Fruit fly (Drosophila melanogaster) whole organism, prepupa: ENCODE data around the gene CG2663.

Source experiments
- Blimp-1 ChIP-seq: fragments of 200-800 bp; sonication (Bioruptor generic); optimal IDR thresholded peaks from 3 replicates; lab custom pipeline; 2017; ENCODE audit warnings: missing biosample characterization, missing genetic modification characterization, mild to moderate bottlenecking, moderate library complexity, missing genetic modification reagents
- CG10631 ChIP-seq: fragments of 200-800 bp; sonication (Bioruptor generic); optimal IDR thresholded peaks from 2 replicates; lab custom pipeline; 2016; ENCODE audit warnings: missing biosample characterization, missing genetic modification characterization
- CG10669 ChIP-seq: fragments of 200-800 bp; sonication (Bioruptor generic); optimal IDR thresholded peaks from 3 replicates; lab custom pipeline; 2018; ENCODE audit warnings: missing biosample characterization, mild to moderate bottlenecking, missing genetic modification characterization, moderate library complexity
- CG11294 ChIP-seq: fragments of 200-800 bp; sonication (Bioruptor generic); IDR thresholded peaks from 2 replicates; pipeline ENCODE4 v1.3.6; 2022; ENCODE audit warnings: missing biosample characterization, missing genetic modification characterization
- CG11762 ChIP-seq: fragments of 200-800 bp; sonication (Bioruptor generic); optimal IDR thresholded peaks from 3 replicates; lab custom pipeline; 2016; ENCODE audit warnings: missing biosample characterization, missing genetic modification characterization; ENCODE audit not compliant: insufficient read depth
- CG11902 ChIP-seq: fragments of 200-800 bp; sonication (Bioruptor generic); optimal IDR thresholded peaks from 3 replicates; lab custom pipeline; 2016; ENCODE audit warnings: missing biosample characterization, missing genetic modification characterization
- CG15336 ChIP-seq: fragments of 200-800 bp; sonication (Bioruptor generic); IDR thresholded peaks from 2 replicates; pipeline ENCODE4 v1.3.6; 2022; ENCODE audit warnings: missing biosample characterization, missing genetic modification characterization
- CG1621 ChIP-seq: fragments of 200-800 bp; sonication (Bioruptor generic); optimal IDR thresholded peaks from 3 replicates; lab custom pipeline; 2018; ENCODE audit warnings: missing biosample characterization, mild to moderate bottlenecking, missing genetic modification characterization
- CG16779 ChIP-seq: fragments of 200-800 bp; sonication (Bioruptor generic); optimal IDR thresholded peaks from 3 replicates; lab custom pipeline; 2017; ENCODE audit warnings: missing biosample characterization, mild to moderate bottlenecking, missing genetic modification characterization
- CG3032 ChIP-seq: fragments of 200-800 bp; optimal IDR thresholded peaks from 2 replicates; lab custom pipeline; 2019; ENCODE audit warnings: missing biosample characterization, mild to moderate bottlenecking, missing genetic modification characterization, moderate library complexity
- CG31627 ChIP-seq: fragments of 200-800 bp; sonication (Bioruptor generic); optimal IDR thresholded peaks from 3 replicates; lab custom pipeline; 2016; ENCODE audit warnings: missing biosample characterization, missing genetic modification characterization
- CG3919 ChIP-seq: fragments of 200-800 bp; sonication (Bioruptor generic); optimal IDR thresholded peaks from 3 replicates; lab custom pipeline; 2016; ENCODE audit warnings: missing biosample characterization, missing genetic modification characterization
- CG6163 ChIP-seq: fragments of 200-800 bp; sonication (Bioruptor generic); IDR thresholded peaks from 3 replicates; pipeline ENCODE4 v1.3.6; 2022; ENCODE audit warnings: missing biosample characterization, missing genetic modification characterization
- CG6276 ChIP-seq: fragments of 200-800 bp; sonication (Bioruptor generic); optimal IDR thresholded peaks from 2 replicates; lab custom pipeline; 2017; ENCODE audit warnings: missing biosample characterization, mild to moderate bottlenecking, missing genetic modification characterization
- CG6792 ChIP-seq: fragments of 200-800 bp; sonication (Bioruptor generic); optimal IDR thresholded peaks from 3 replicates; lab custom pipeline; 2016; ENCODE audit warnings: missing biosample characterization, missing genetic modification characterization
- CG6808 ChIP-seq: fragments of 200-800 bp; sonication (Bioruptor generic); optimal IDR thresholded peaks from 3 replicates; lab custom pipeline; 2017; ENCODE audit warnings: missing biosample characterization, missing genetic modification characterization, mild to moderate bottlenecking, moderate library complexity, missing genetic modification reagents
- CG6854 ChIP-seq: fragments of 200-800 bp; sonication (Bioruptor generic); optimal IDR thresholded peaks from 2 replicates; lab custom pipeline; 2017; ENCODE audit warnings: missing biosample characterization, mild to moderate bottlenecking, missing genetic modification characterization
- CG7368 ChIP-seq: fragments of 200-800 bp; sonication (Bioruptor generic); optimal IDR thresholded peaks from 3 replicates; lab custom pipeline; 2016; ENCODE audit warnings: missing biosample characterization, missing genetic modification characterization
- CG8119 ChIP-seq: fragments of 200-800 bp; sonication (Bioruptor generic); IDR thresholded peaks from 3 replicates; pipeline ENCODE4 v1.3.6; 2022; ENCODE audit warnings: missing biosample characterization, missing genetic modification characterization
- CG8319 ChIP-seq: fragments of 200-800 bp; sonication (Bioruptor generic); optimal IDR thresholded peaks from 3 replicates; lab custom pipeline; 2016; ENCODE audit warnings: missing biosample characterization, missing genetic modification characterization
- Eip75B ChIP-seq: fragments of 200-800 bp; sonication (Bioruptor generic); optimal IDR thresholded peaks from 3 replicates; lab custom pipeline; 2016; ENCODE audit warnings: missing biosample characterization, missing genetic modification characterization
- Eip93F ChIP-seq: fragments of 200-800 bp; sonication (Bioruptor generic); optimal IDR thresholded peaks from 2 replicates; lab custom pipeline; 2016; ENCODE audit warnings: missing biosample characterization, mild to moderate bottlenecking, missing genetic modification characterization
- Ets21C ChIP-seq: fragments of 200-800 bp; sonication (Bioruptor generic); optimal IDR thresholded peaks from 3 replicates; lab custom pipeline; 2016; ENCODE audit warnings: missing biosample characterization, missing genetic modification characterization
- Ets96B ChIP-seq: fragments of 200-800 bp; optimal IDR thresholded peaks from 2 replicates; lab custom pipeline; 2019; ENCODE audit warnings: missing biosample characterization, mild to moderate bottlenecking, missing genetic modification characterization, moderate library complexity
- Gug ChIP-seq: fragments of 200-800 bp; sonication (Bioruptor generic); IDR thresholded peaks from 2 replicates; pipeline ENCODE4 v1.3.6; 2022; ENCODE audit warnings: missing biosample characterization, missing genetic modification characterization
- Hr38 ChIP-seq: sonication (Bioruptor generic); optimal IDR thresholded peaks from 2 replicates; lab custom pipeline; 2016; ENCODE audit warnings: missing biosample characterization, missing genetic modification characterization
- Hr39 ChIP-seq: fragments of 200-800 bp; sonication (Bioruptor generic); optimal IDR thresholded peaks from 2 replicates; lab custom pipeline; 2016; ENCODE audit warnings: missing biosample characterization, missing genetic modification characterization
- Hr4 ChIP-seq: fragments of 200-800 bp; sonication (Bioruptor generic); optimal IDR thresholded peaks from 3 replicates; lab custom pipeline; 2016; ENCODE audit warnings: missing biosample characterization, missing genetic modification characterization
- Lpt ChIP-seq: fragments of 200-800 bp; sonication (Bioruptor generic); optimal IDR thresholded peaks from 3 replicates; lab custom pipeline; 2016; ENCODE audit warnings: missing biosample characterization, missing genetic modification characterization
- Met ChIP-seq: fragments of 200-800 bp; sonication (Bioruptor generic); optimal IDR thresholded peaks from 3 replicates; lab custom pipeline; 2016; ENCODE audit warnings: missing biosample characterization, missing genetic modification characterization
- OdsH ChIP-seq: fragments of 200-800 bp; sonication (Bioruptor generic); optimal IDR thresholded peaks from 3 replicates; lab custom pipeline; 2016; ENCODE audit warnings: missing biosample characterization, missing genetic modification characterization
- Smox ChIP-seq: fragments of 200-800 bp; sonication (Bioruptor generic); optimal IDR thresholded peaks from 3 replicates; lab custom pipeline; 2016; ENCODE audit warnings: missing biosample characterization, missing genetic modification characterization
- Sox102F ChIP-seq: fragments of 200-800 bp; sonication (Bioruptor generic); optimal IDR thresholded peaks from 2 replicates; lab custom pipeline; 2016; ENCODE audit warnings: missing biosample characterization, mild to moderate bottlenecking, missing genetic modification characterization
- achi ChIP-seq: fragments of 200-800 bp; sonication (Bioruptor generic); optimal IDR thresholded peaks from 3 replicates; lab custom pipeline; 2016; ENCODE audit warnings: missing biosample characterization, missing genetic modification characterization
- acj6 ChIP-seq: fragments of 200-800 bp; sonication (Bioruptor generic); optimal IDR thresholded peaks from 3 replicates; lab custom pipeline; 2016; ENCODE audit warnings: missing biosample characterization, missing genetic modification characterization
- cyc ChIP-seq: fragments of 200-800 bp; sonication (Bioruptor generic); optimal IDR thresholded peaks from 3 replicates; lab custom pipeline; 2016; ENCODE audit warnings: missing biosample characterization, missing genetic modification characterization
- dac ChIP-seq: fragments of 200-800 bp; sonication (Bioruptor generic); optimal IDR thresholded peaks from 2 replicates; lab custom pipeline; 2017; ENCODE audit warnings: missing biosample characterization, mild to moderate bottlenecking, missing genetic modification characterization
- dsx ChIP-seq: fragments of 200-800 bp; optimal IDR thresholded peaks from 3 replicates; lab custom pipeline; 2019; ENCODE audit warnings: missing biosample characterization, mild to moderate bottlenecking, missing genetic modification characterization, moderate library complexity; ENCODE audit not compliant: poor library complexity, severe bottlenecking
- esn ChIP-seq: fragments of 200-800 bp; sonication (Bioruptor generic); optimal IDR thresholded peaks from 2 replicates; lab custom pipeline; 2016; ENCODE audit warnings: missing biosample characterization, mild to moderate bottlenecking, missing genetic modification characterization, moderate library complexity
- fd59A ChIP-seq: fragments of 200-800 bp; sonication (Bioruptor generic); optimal IDR thresholded peaks from 2 replicates; lab custom pipeline; 2017; ENCODE audit warnings: missing biosample characterization, mild to moderate bottlenecking, missing genetic modification characterization, missing genetic modification reagents
- fd85E ChIP-seq: fragments of 200-800 bp; sonication (Bioruptor generic); optimal IDR thresholded peaks from 3 replicates; lab custom pipeline; 2016; ENCODE audit warnings: missing biosample characterization, missing genetic modification characterization
- fkh ChIP-seq: fragments of 200-800 bp; sonication (Bioruptor generic); optimal IDR thresholded peaks from 3 replicates; lab custom pipeline; 2017; ENCODE audit warnings: missing biosample characterization, mild to moderate bottlenecking, missing genetic modification characterization, moderate library complexity
- lz ChIP-seq: fragments of 200-800 bp; sonication (Bioruptor generic); optimal IDR thresholded peaks from 3 replicates; lab custom pipeline; 2016; ENCODE audit warnings: missing biosample characterization, missing genetic modification characterization
- net ChIP-seq: fragments of 200-800 bp; sonication (Bioruptor generic); optimal IDR thresholded peaks from 3 replicates; lab custom pipeline; 2016; ENCODE audit warnings: missing biosample characterization, missing genetic modification characterization
- pdm3 ChIP-seq: fragments of 200-800 bp; sonication (Bioruptor generic); optimal IDR thresholded peaks from 3 replicates; lab custom pipeline; 2016; ENCODE audit warnings: missing biosample characterization, missing genetic modification characterization
- salr ChIP-seq, 2 experiments: fragments of 200-800 bp; sonication (Bioruptor generic); optimal IDR thresholded peaks; 3 replicates each; lab custom pipeline; 2016 to 2018; ENCODE audit warnings: missing biosample characterization in 2 of 2, missing genetic modification characterization in 2 of 2, mild to moderate bottlenecking in 1 of 2
- spab ChIP-seq: fragments of 200-800 bp; sonication (Bioruptor generic); optimal IDR thresholded peaks from 2 replicates; lab custom pipeline; 2017; ENCODE audit warnings: missing biosample characterization, mild to moderate bottlenecking, missing genetic modification characterization, missing genetic modification reagents
- ss ChIP-seq, 2 experiments: fragments of 200-800 bp; sonication (Bioruptor generic); optimal IDR thresholded peaks; 2 replicates in 1 of 2; 3 replicates in 1 of 2; lab custom pipeline; 2017 to 2018; ENCODE audit warnings: mild to moderate bottlenecking in 2 of 2, missing biosample characterization in 2 of 2, missing genetic modification characterization in 2 of 2, moderate library complexity in 1 of 2
- svp ChIP-seq: fragments of 200-800 bp; sonication (Bioruptor generic); peaks from one replicate; lab custom pipeline; 2016; ENCODE audit warnings: missing biosample characterization, missing genetic modification characterization
- topi ChIP-seq: fragments of 200-800 bp; sonication (Bioruptor generic); optimal IDR thresholded peaks from 3 replicates; lab custom pipeline; 2016; ENCODE audit warnings: missing biosample characterization, missing genetic modification characterization
- vri ChIP-seq: fragments of 200-800 bp; sonication (Bioruptor generic); optimal IDR thresholded peaks from 3 replicates; lab custom pipeline; 2016; ENCODE audit warnings: missing biosample characterization, mild to moderate bottlenecking, missing genetic modification characterization

Gene CG2663

DNA sequence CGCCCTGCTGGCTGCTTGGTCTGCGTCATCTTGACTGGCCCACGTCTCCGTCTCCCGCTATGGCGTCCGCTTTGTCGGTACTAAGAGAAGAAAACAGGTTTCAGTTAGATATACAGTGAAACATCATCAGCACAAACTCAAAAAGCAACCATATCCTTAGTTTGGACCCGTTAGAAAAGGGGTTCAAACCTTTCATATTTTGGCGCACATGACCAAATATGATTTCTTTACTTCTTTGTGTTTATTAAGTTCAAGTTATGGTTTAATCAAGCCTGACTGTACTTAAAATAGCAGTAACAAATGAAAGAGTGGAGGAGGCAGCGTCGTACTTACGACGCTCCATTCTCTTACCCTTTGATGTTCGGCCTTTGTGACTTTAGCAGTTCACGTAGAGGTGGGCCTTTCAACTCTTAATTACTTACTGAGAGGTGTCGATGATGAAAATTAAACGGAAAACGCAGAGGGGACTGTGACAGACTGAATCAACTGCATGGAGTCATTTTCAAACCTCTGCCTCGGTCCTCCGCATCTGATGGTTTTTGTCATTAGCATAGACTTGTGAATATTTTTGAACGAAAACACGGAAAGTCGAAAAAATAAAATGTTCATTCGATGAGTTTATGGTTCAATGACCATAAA is 42.1 kb downstream of the CG2663 start:
- TF ChIP-seq CG11762 (peak; percentile 84), dsx (peak; percentile 89), Blimp-1 (GFP tag; lab: Kevin White, UChicago) (peak; percentile 42), pdm3 (GFP tag; lab: Kevin White, UChicago) (peak; percentile 91), CG6276 (no peak), CG6163 (GFP tag; lab: Robert Waterston, UW) (peak; percentile 97), topi (peak; percentile 92), net (peak; percentile 92), Ets21C (GFP tag; lab: Kevin White, UChicago) (peak; percentile 85), spab (GFP tag; lab: Kevin White, UChicago) (peak; percentile 85), ss (GFP tag; optimal IDR thresholded peaks at IDR 0.05; lab: Kevin White, UChicago) (peak; percentile 84), acj6 (GFP tag; lab: Kevin White, UChicago) (peak; percentile 92), Eip93F (GFP tag; lab: Kevin White, UChicago) (peak; percentile 57), CG6792 (GFP tag; lab: Kevin White, UChicago) (peak; percentile 90), Hr4 (peak; percentile 96), svp (GFP tag; lab: Kevin White, UChicago) (peak; percentile 92), fkh (GFP tag; lab: Kevin White, UChicago) (peak; percentile 42), CG11294 (GFP tag; lab: Robert Waterston, UW) (peak; percentile 86), dac (GFP tag; lab: Kevin White, UChicago) (peak; percentile 81), esn (GFP tag; lab: Kevin White, UChicago) (peak; percentile 94), CG8319 (GFP tag; lab: Kevin White, UChicago) (peak; percentile 80), Hr39 (GFP tag; lab: Kevin White, UChicago) (peak; percentile 94), CG7368 (GFP tag; lab: Kevin White, UChicago) (peak; percentile 91), lz (peak; percentile 90), CG3919 (GFP tag; lab: Kevin White, UChicago) (peak; percentile 96), CG16779 (tag; lab: Kevin White, UChicago) (no peak), CG15336 (peak; percentile 95), CG11902 (GFP tag; lab: Kevin White, UChicago) (peak; percentile 83), Hr38 (peak; percentile 56), Lpt (GFP tag; lab: Kevin White, UChicago) (peak; percentile 94), Met (GFP tag; lab: Kevin White, UChicago) (peak; percentile 93), CG31627 (GFP tag; lab: Kevin White, UChicago) (peak; percentile 90), CG10631 (GFP tag; lab: Kevin White, UChicago) (peak; percentile 92), fd59A (GFP tag; lab: Kevin White, UChicago) (peak; percentile 85), CG1621 (peak; percentile 86), vri (GFP tag; lab: Kevin White, UChicago) (peak; percentile 92), fd85E (GFP tag; lab: Kevin White, UChicago) (peak; percentile 74), Eip75B (GFP tag; lab: Kevin White, UChicago) (peak; percentile 93), Ets96B (peak; percentile 93), CG10669 (GFP tag; lab: Kevin White, UChicago) (peak; percentile 90), Gug (GFP tag; lab: Robert Waterston, UW) (peak; percentile 87), Smox (GFP tag; lab: Kevin White, UChicago) (peak; percentile 88), CG3032 (peak; percentile 84), Sox102F (GFP tag; lab: Kevin White, UChicago) (peak; percentile 91), salr (GFP tag; optimal IDR thresholded peaks at IDR 0.05; lab: Kevin White, UChicago) (peak; percentile 85 to 91), cyc (GFP tag; lab: Kevin White, UChicago) (peak; percentile 93), achi (peak; percentile 92), CG6854 (GFP tag; lab: Kevin White, UChicago) (peak; percentile 51), CG6808 (no peak), OdsH (peak; percentile 92), CG8119 (GFP tag; lab: Robert Waterston, UW) (peak; percentile 95)
